Worm (Caenorhabditis elegans): ENCODE results near the gene T25F10.4.

Gene T25F10.4

DNA sequence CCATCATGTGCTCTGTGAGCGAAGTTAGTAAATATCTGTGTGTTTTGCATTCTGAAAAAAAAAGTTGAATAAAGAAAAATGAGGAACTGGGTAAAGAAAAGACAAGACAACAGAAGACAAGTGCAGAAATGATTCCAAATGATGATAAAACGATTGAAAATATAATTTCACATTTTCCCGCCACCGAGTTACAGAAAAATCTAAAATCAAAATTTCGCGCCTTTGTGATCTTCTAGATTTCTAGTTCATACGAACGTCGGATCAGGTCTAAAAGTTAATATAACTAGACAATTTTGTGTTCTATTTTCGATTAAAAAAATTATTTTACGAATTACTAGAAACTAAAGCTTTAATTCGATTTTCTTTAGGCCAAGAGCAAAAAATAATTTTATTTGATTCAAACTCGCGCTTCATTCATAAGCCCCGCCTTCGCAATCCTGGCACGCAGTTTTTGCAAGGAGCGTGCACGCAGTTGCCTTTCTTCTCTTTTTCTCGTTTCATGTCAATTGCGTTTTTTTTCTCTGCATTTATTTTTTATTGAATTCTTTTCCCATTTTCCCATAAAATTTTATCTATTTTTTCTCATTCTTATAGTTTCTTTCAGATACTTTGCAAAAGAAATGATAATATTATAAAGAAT is 22.7 kb upstream of the T25F10.4 start, which contains the start of the genes spn-4 and spe-39:
spn-4 (minus strand) TSS at position 51 of the 640 bp plus-strand sequence.
spe-39 (plus strand) TSS at position 599 of the 640 bp plus-strand sequence.
- TF ChIP-seq F55B11.4 (tag; optimal IDR thresholded peaks at IDR 0.05; ENCODE audit: borderline replicate concordance, insufficient read depth) = no peak
- TF ChIP-seq atf-7 (tag; optimal IDR thresholded peaks at IDR 0.05) = no peak
- TF ChIP-seq Y67H2A.10 (GFP tag; conservative IDR thresholded peaks at IDR 0.05) = no peak
- TF ChIP-seq B0035.1 (tag; optimal IDR thresholded peaks at IDR 0.05) = no peak
- TF ChIP-seq die-1 (tag; optimal IDR thresholded peaks at IDR 0.05) = no peak
- TF ChIP-seq T07F8.4 (tag; optimal IDR thresholded peaks at IDR 0.05) = no peak
- TF ChIP-seq F37B4.10 (GFP tag; IDR thresholded peaks at IDR 0.05) = no peak
- TF ChIP-seq T26A5.8 (tag; optimal IDR thresholded peaks at IDR 0.05) = no peak
- no peak for TF ChIP-seq attf-5 (GFP tag; optimal IDR thresholded peaks at IDR 0.05)
- peak; percentile 72 for TF ChIP-seq B0019.2 (GFP tag; conservative IDR thresholded peaks at IDR 0.05)
- TF ChIP-seq pbrm-1 (GFP tag; IDR thresholded peaks at IDR 0.05) = peak; percentile 49; the same call in 1 of the 2 replicates
- no peak for TF ChIP-seq mel-28 (tag; optimal IDR thresholded peaks at IDR 0.05; ENCODE audit: borderline replicate concordance)
- TF ChIP-seq mxl-1 (tag; optimal IDR thresholded peaks at IDR 0.05) = no peak
- no peak for TF ChIP-seq ets-4 (GFP tag; optimal IDR thresholded peaks at IDR 0.05)
- TF ChIP-seq K12H6.12 (tag; optimal IDR thresholded peaks at IDR 0.05) = no peak
- TF ChIP-seq Y95B8A.8 (GFP tag; IDR thresholded peaks at IDR 0.05) = 0 out of 2 replicates have a peak, but pooled peaks have one; percentile 14
- peak; percentile 61 for TF ChIP-seq Y79H2A.3 (GFP tag; conservative IDR thresholded peaks at IDR 0.05)
- peak; percentile 96 for TF ChIP-seq xnd-1 (tag; optimal IDR thresholded peaks at IDR 0.05)
- no peak for TF ChIP-seq ama-1 (optimal IDR thresholded peaks at IDR 0.05)
- TF ChIP-seq ama-1 (GFP tag; optimal IDR thresholded peaks at IDR 0.05) = no peak
- no peak for TF ChIP-seq ztf-6 (GFP tag; IDR thresholded peaks at IDR 0.05)
- 0 out of 2 replicates have a peak, but pooled peaks have one; percentile 41 for TF ChIP-seq nfyb-1 (GFP tag; IDR thresholded peaks at IDR 0.05)
- TF ChIP-seq ZK185.1 (tag; optimal IDR thresholded peaks at IDR 0.05; ENCODE audit: poor library complexity, severe bottlenecking) = peak; percentile 78
- peak; percentile 28; the same call in 1 of the 2 replicates for TF ChIP-seq madf-3 (GFP tag; IDR thresholded peaks at IDR 0.05)
- no peak for TF ChIP-seq ztf-25 (GFP tag; IDR thresholded peaks at IDR 0.05)
- peak; percentile 77 for TF ChIP-seq lsl-1 (GFP tag; optimal IDR thresholded peaks at IDR 0.05)
- peak; percentile 72 for TF ChIP-seq F33H1.4 (GFP tag; IDR thresholded peaks at IDR 0.05)
- peak; percentile 48 for TF ChIP-seq rpc-1 (optimal IDR thresholded peaks at IDR 0.05)
- no peak for TF ChIP-seq rpc-1 (tag; optimal IDR thresholded peaks at IDR 0.05)
- TF ChIP-seq attf-3 (GFP tag; conservative IDR thresholded peaks at IDR 0.05) = no peak
- no peak for TF ChIP-seq ztf-26 (tag; optimal IDR thresholded peaks at IDR 0.05)
- TF ChIP-seq madf-10 (tag; optimal IDR thresholded peaks at IDR 0.05) = no peak
- TF ChIP-seq hrde-1 (tag; optimal IDR thresholded peaks at IDR 0.05; ENCODE audit: borderline replicate concordance) = peak; percentile 48
- TF ChIP-seq C06A6.2 (GFP tag; conservative IDR thresholded peaks at IDR 0.05) = 0 out of 2 replicates have a peak, but pooled peaks have one; percentile 43
- TF ChIP-seq ceh-58 (GFP tag; IDR thresholded peaks at IDR 0.05) = no peak
- TF ChIP-seq Y53G8AR.9 (GFP tag; conservative IDR thresholded peaks at IDR 0.05) = 0 out of 2 replicates have a peak, but pooled peaks have one; percentile 57
- TF ChIP-seq lin-26 (GFP tag; IDR thresholded peaks at IDR 0.05) = no peak
- TF ChIP-seq mcd-1 (GFP tag; IDR thresholded peaks at IDR 0.05) = peak; percentile 72
- TF ChIP-seq F57A8.1 (GFP tag; optimal IDR thresholded peaks at IDR 0.05) = no peak
- TF ChIP-seq ccch-3 (GFP tag; optimal IDR thresholded peaks at IDR 0.05) = no peak
- TF ChIP-seq cebp-1 (GFP tag; IDR thresholded peaks at IDR 0.05) = no peak
- TF ChIP-seq cebp-1 (tag; optimal IDR thresholded peaks at IDR 0.05) = peak; percentile 60
- no peak for TF ChIP-seq F22D6.2 (tag; optimal IDR thresholded peaks at IDR 0.05)
- no peak for TF ChIP-seq aptf-2 (GFP tag; conservative IDR thresholded peaks at IDR 0.05)
- TF ChIP-seq ekl-4 (GFP tag; IDR thresholded peaks at IDR 0.05) = peak; percentile 65
- TF ChIP-seq ceh-79 (tag; optimal IDR thresholded peaks at IDR 0.05) = no peak
- no peak for TF ChIP-seq sea-2 (GFP tag; IDR thresholded peaks at IDR 0.05)
- peak in 1 of 2 experiments; percentile 4 for TF ChIP-seq rec-8 (tag; optimal IDR thresholded peaks at IDR 0.05)
- TF ChIP-seq unc-62 (GFP tag; optimal IDR thresholded peaks at IDR 0.05) = no peak
